Worm (Caenorhabditis elegans) whole organism, L4/young adult: ENCODE data around the gene glt-6.

ENCODE experiments used
- W03F9.2 ChIP-seq: fragments of 150-350 bp; optimal IDR thresholded peaks from 2 replicates; lab custom pipeline; 2014; ENCODE audit warnings: missing biosample characterization, missing genetic modification characterization
- dao-5 ChIP-seq: sonication (generic microtip); optimal IDR thresholded peaks from 2 replicates; lab custom pipeline; 2016; ENCODE audit warnings: missing genotype, missing genetic modification characterization, moderate library complexity, missing compliant biosample characterization
- him-1 ChIP-seq: sonication (generic microtip); optimal IDR thresholded peaks from 2 replicates; lab custom pipeline; 2016; ENCODE audit warnings: missing genotype, missing genetic modification reagents, missing genetic modification characterization, missing compliant biosample characterization

- no peak for TF ChIP-seq W03F9.2 (tag; lab: Kevin White, UChicago)
- TF ChIP-seq him-1 (tag; lab: Kevin White, UChicago), result no peak
- no peak for TF ChIP-seq dao-5 (tag; lab: Kevin White, UChicago)
Observed at ce11 chrIV:7516167-7516566, 12.7 kb downstream of the glt-6 start, which contains the start of the genes R05G6.9 and R05G6.3.
